Fruit fly (Drosophila melanogaster) whole organism, adult: ENCODE measurements around the gene Trm7-32.

Source experiments
- CG11617 ChIP-seq: fragments of 200-800 bp; sonication (Bioruptor generic); optimal IDR thresholded peaks from 2 replicates; lab custom pipeline; 2017; ENCODE audit warnings: mild to moderate bottlenecking, missing biosample characterization, missing genetic modification reagents, missing genetic modification characterization
- CG12768 ChIP-seq: fragments of 200-800 bp; sonication (Bioruptor generic); optimal IDR thresholded peaks from 2 replicates; lab custom pipeline; 2017; ENCODE audit warnings: missing biosample characterization, missing genetic modification characterization, mild to moderate bottlenecking, moderate library complexity, missing genetic modification reagents
- CG14711 ChIP-seq: fragments of 200-800 bp; sonication (Bioruptor generic); optimal IDR thresholded peaks from 2 replicates; lab custom pipeline; 2018; ENCODE audit warnings: missing biosample characterization, mild to moderate bottlenecking, missing genetic modification characterization, moderate library complexity
- CG1620 ChIP-seq: fragments of 200-800 bp; sonication (Bioruptor generic); optimal IDR thresholded peaks from 2 replicates; lab custom pipeline; 2016; ENCODE audit warnings: missing biosample characterization, missing genetic modification characterization
- CG33017 ChIP-seq: fragments of 200-800 bp; sonication (Bioruptor generic); optimal IDR thresholded peaks from 2 replicates; lab custom pipeline; 2018; ENCODE audit warnings: missing biosample characterization, mild to moderate bottlenecking, missing genetic modification characterization, moderate library complexity
- CG5204 ChIP-seq: fragments of 200-800 bp; sonication (Bioruptor generic); optimal IDR thresholded peaks from 2 replicates; lab custom pipeline; 2016; ENCODE audit warnings: missing biosample characterization, missing genetic modification characterization
- CG7045 ChIP-seq: fragments of 200-800 bp; sonication (Bioruptor generic); optimal IDR thresholded peaks from 2 replicates; lab custom pipeline; 2017; ENCODE audit warnings: missing biosample characterization, mild to moderate bottlenecking, missing genetic modification characterization
- CG7101 ChIP-seq: fragments of 200-800 bp; sonication (Bioruptor generic); optimal IDR thresholded peaks from 2 replicates; lab custom pipeline; 2018; ENCODE audit warnings: missing biosample characterization, mild to moderate bottlenecking, missing genetic modification characterization, moderate library complexity
- Clk ChIP-seq: fragments of 200-800 bp; sonication (Bioruptor generic); optimal IDR thresholded peaks from 2 replicates; lab custom pipeline; 2017; ENCODE audit warnings: missing biosample characterization, missing genetic modification characterization
- Crg-1 ChIP-seq: fragments of 200-800 bp; sonication (Bioruptor generic); optimal IDR thresholded peaks from 2 replicates; lab custom pipeline; 2016; ENCODE audit warnings: missing biosample characterization, missing genetic modification characterization
- Hr96 ChIP-seq: fragments of 200-800 bp; sonication (Bioruptor generic); optimal IDR thresholded peaks from 2 replicates; lab custom pipeline; 2016; ENCODE audit warnings: missing biosample characterization, missing genetic modification characterization
- Mnt ChIP-seq: fragments of 200-800 bp; sonication (Bioruptor generic); optimal IDR thresholded peaks from 2 replicates; lab custom pipeline; 2016; ENCODE audit warnings: missing biosample characterization, mild to moderate bottlenecking, missing genetic modification characterization
- bab1 ChIP-seq: fragments of 200-800 bp; sonication (Bioruptor generic); optimal IDR thresholded peaks from 3 replicates; lab custom pipeline; 2019; ENCODE audit warnings: missing biosample characterization, mild to moderate bottlenecking, missing genetic modification characterization, moderate library complexity
- cic ChIP-seq: fragments of 200-800 bp; sonication (Bioruptor generic); optimal IDR thresholded peaks from 2 replicates; lab custom pipeline; 2017; ENCODE audit warnings: missing biosample characterization, mild to moderate bottlenecking, missing genetic modification characterization, moderate library complexity
- cnc ChIP-seq, 2 experiments: fragments of >200 bp; optimal IDR thresholded peaks; 2 replicates each; lab custom pipeline; 2017
- kay ChIP-seq: fragments of 200-800 bp; sonication (Bioruptor generic); peaks from one replicate; lab custom pipeline; 2016; ENCODE audit warnings: missing biosample characterization, missing genetic modification characterization, borderline replicate concordance
- ovo ChIP-seq: fragments of 200-800 bp; sonication (Bioruptor generic); optimal IDR thresholded peaks from 2 replicates; lab custom pipeline; 2016; ENCODE audit warnings: missing biosample characterization, missing genetic modification characterization
- pad ChIP-seq: fragments of 200-800 bp; sonication (Bioruptor generic); optimal IDR thresholded peaks from 3 replicates; lab custom pipeline; 2017; ENCODE audit warnings: missing biosample characterization, missing genetic modification characterization, mild to moderate bottlenecking, moderate library complexity, missing genetic modification reagents
- tj ChIP-seq: fragments of 200-800 bp; sonication (Bioruptor generic); optimal IDR thresholded peaks from 3 replicates; lab custom pipeline; 2017; ENCODE audit warnings: missing biosample characterization, mild to moderate bottlenecking, missing genetic modification characterization, moderate library complexity
- toe ChIP-seq: fragments of 200-800 bp; sonication (Bioruptor generic); optimal IDR thresholded peaks from 2 replicates; lab custom pipeline; 2016; ENCODE audit warnings: missing biosample characterization, missing genetic modification characterization

Gene Trm7-32

DNA sequence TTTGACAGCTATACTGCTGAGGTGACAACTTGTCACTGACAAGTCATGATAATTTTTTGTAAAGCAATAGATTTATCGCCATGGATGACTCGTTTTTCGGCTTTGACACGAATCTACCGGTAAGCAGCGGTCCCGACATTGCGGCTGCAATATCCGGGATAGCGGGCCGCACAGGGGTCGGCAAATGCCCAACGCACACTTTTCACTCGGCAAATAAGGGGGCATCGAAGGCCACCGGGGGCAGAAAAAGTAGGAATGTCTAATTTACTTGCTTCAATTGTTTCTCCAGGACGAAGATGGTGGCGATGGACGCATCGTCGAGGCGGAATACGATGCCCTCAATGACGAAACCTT lies 3.1 kb downstream of the Trm7-32 start:
- TF ChIP-seq Mnt (GFP tag; lab: Kevin White, UChicago) (no peak), Crg-1 (GFP tag; lab: Kevin White, UChicago) (no peak), cic (GFP tag; lab: Kevin White, UChicago) (no peak), bab1 (no peak), kay (GFP tag; lab: Kevin White, UChicago) (no peak)

DNA sequence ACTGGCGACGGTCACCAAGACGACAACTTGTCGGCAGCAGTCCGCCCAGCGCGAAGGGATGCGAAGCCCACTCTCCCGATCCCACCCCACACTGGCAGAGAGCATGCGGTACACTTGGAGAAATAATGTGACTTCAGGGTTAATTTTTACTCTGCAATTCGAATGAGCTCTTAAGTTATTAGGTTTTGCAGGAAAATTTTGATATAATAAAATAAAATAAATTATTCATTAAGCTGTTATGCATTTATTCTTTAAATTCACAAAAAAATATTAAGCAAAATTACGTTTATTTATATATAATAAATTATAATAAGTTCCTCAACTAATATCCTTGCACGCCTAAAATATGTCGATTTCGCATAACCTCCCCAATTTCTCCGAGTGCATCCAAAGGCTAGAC lies 8.4 kb downstream of the Trm7-32 start:
- TF ChIP-seq tj (GFP tag; lab: Kevin White, UChicago) (no peak), CG12768 (GFP tag; lab: Kevin White, UChicago) (no peak), ovo (no peak), CG1620 (GFP tag; lab: Kevin White, UChicago) (no peak), pad (GFP tag; lab: Kevin White, UChicago) (no peak), Mnt (GFP tag; lab: Kevin White, UChicago) (no peak), bab1 (no peak), CG11617 (GFP tag; lab: Kevin White, UChicago) (no peak), cnc (optimal IDR thresholded peaks at IDR 0.05; lab: Kevin White, UChicago) (no peak), CG5204 (GFP tag; lab: Kevin White, UChicago) (no peak), kay (GFP tag; lab: Kevin White, UChicago) (no peak), CG7101 (no peak), Clk (no peak), CG33017 (tag; lab: Kevin White, UChicago) (no peak), Hr96 (GFP tag; lab: Kevin White, UChicago) (no peak), CG7045 (GFP tag; lab: Kevin White, UChicago) (no peak), toe (GFP tag; lab: Kevin White, UChicago) (no peak)

DNA sequence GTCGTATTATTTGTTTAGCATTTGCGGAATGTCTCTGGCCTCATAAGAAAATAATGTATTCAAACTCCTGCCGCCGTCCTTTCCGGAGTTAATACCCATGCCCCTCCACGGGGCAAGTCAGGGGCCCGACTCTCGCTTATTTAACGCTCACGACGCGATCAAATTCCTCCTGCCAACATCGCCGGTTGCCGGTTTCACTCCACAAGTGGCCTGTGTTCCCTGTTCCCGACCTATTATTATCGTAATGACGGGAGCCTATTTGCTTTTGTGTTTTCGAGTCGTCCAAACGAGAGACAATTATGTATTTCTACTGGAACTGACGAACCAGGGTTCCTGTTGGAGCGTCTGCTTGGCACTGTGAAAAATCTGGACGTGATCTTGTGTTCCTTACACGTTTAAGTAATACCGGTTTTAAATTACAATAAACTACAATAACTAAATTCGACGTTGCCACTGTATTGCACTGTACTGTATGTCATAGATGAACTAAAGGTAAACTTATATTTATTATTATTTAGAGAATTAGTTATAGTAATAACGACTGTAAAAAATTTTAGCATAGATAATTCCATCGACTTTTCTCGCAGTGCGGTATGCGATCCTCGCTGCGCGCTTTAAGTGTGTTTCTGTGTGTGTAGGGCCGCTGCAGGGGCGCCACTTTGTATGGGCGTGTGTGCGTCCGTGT lies 12.1 kb downstream of the Trm7-32 start:
- TF ChIP-seq CG7101 (no peak), CG5204 (GFP tag; lab: Kevin White, UChicago) (no peak), CG11617 (GFP tag; lab: Kevin White, UChicago) (no peak), Hr96 (GFP tag; lab: Kevin White, UChicago) (no peak), cnc (optimal IDR thresholded peaks at IDR 0.05; lab: Kevin White, UChicago) (no peak), ovo (no peak), Clk (no peak), Mnt (GFP tag; lab: Kevin White, UChicago) (no peak), kay (GFP tag; lab: Kevin White, UChicago) (no peak)

DNA sequence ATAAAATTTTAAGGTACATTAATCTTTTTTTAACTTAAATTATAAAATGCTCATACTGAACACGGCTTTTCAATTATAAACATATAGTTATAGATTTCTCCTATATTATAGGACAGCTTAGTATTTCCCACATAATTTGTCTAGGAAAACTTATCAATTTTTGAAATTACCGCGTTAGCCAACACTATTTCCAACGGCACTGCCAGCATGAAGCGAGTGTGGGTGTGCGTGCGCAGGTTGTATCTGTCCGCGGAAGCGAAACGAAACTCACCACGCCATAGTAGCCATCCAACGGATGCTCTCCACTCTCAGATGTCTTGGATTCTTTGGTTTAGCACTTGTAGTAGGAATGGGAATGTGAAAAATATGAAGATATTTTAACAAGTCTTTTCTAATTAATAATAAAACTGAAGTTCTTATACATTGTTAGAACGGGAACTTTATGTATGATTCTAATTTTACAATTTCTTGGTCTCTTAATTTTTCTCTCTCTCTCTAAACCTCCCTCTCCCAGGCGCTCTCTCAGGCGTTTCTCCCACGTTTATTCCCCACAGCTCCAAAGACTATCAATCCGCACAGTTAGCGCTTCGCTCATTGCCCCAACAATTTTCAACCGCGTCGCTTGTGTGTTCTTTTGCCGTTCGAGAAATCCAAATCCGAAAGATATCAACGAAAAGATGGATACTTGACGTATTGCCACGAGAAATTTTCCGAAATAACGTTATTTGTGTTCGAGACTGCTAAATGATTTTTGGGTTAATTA lies 13.1 kb downstream of the Trm7-32 start, which contains the start of gene Dad:
Gene Dad (plus strand): TSS at position 593 of the 763 bp plus-strand sequence.
- TF ChIP-seq bab1: peak; percentile 7
- TF ChIP-seq ovo: peak; percentile 71
- peak; percentile 49 for TF ChIP-seq Hr96 (GFP tag; lab: Kevin White, UChicago)
- TF ChIP-seq CG5204 (GFP tag; lab: Kevin White, UChicago): peak; percentile 57
- TF ChIP-seq CG7101: peak; percentile 53
- peak; percentile 54 for TF ChIP-seq toe (GFP tag; lab: Kevin White, UChicago)
- TF ChIP-seq CG33017 (tag; lab: Kevin White, UChicago): no peak
- no peak for TF ChIP-seq CG11617 (GFP tag; lab: Kevin White, UChicago)
- TF ChIP-seq cic (GFP tag; lab: Kevin White, UChicago): no peak
- TF ChIP-seq CG7045 (GFP tag; lab: Kevin White, UChicago): peak; percentile 5
- peak; percentile 56 for TF ChIP-seq CG12768 (GFP tag; lab: Kevin White, UChicago)
- no peak for TF ChIP-seq CG1620 (GFP tag; lab: Kevin White, UChicago)
- TF ChIP-seq tj (GFP tag; lab: Kevin White, UChicago): peak; percentile 60
- TF ChIP-seq cnc (optimal IDR thresholded peaks at IDR 0.05; lab: Kevin White, UChicago): no peak
- TF ChIP-seq CG14711: no peak
- TF ChIP-seq pad (GFP tag; lab: Kevin White, UChicago): peak; percentile 41
- TF ChIP-seq Clk: no peak
- TF ChIP-seq Mnt (GFP tag; lab: Kevin White, UChicago): peak; percentile 70
- TF ChIP-seq Crg-1 (GFP tag; lab: Kevin White, UChicago): peak; percentile 57
- TF ChIP-seq kay (GFP tag; lab: Kevin White, UChicago): peak; percentile 85

DNA sequence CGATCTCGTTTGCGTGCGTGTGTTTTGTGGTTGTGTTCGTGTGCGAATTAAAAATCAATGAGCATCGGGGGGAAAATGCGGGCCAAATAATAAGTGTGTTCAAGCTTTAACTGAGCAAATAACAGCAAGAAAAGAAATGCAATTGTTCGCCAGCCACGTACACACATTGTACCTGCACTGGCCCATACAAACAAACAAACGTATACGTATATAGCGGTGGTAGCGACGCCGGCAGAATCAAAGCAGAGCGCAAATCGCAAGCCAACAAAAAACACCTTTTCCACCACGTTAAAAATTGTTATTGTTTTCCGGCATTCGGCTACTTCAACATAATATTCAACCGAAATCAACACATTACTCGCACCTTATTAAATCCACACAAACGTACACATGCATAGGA lies 14.0 kb downstream of the Trm7-32 start:
- TF ChIP-seq CG14711 (no peak), Clk (no peak), pad (GFP tag; lab: Kevin White, UChicago) (peak; percentile 1), cnc (optimal IDR thresholded peaks at IDR 0.05; lab: Kevin White, UChicago) (no peak), CG11617 (GFP tag; lab: Kevin White, UChicago) (no peak), toe (GFP tag; lab: Kevin White, UChicago) (no peak), tj (GFP tag; lab: Kevin White, UChicago) (peak; percentile 37), Hr96 (GFP tag; lab: Kevin White, UChicago) (no peak), ovo (peak; percentile 7)
